Fruit fly (Drosophila melanogaster) whole organism, embryonic: Measurements from ENCODE around the gene aru.

ENCODE experiments used
- Aef1 ChIP-seq: fragments of 200-800 bp; sonication (Bioruptor generic); IDR thresholded peaks from 3 replicates; pipeline ENCODE4 v1.3.6; 2022; ENCODE audit warnings: missing biosample characterization, missing genetic modification characterization
- CG12104 ChIP-seq: fragments of 200-800 bp; sonication (Bioruptor generic); optimal IDR thresholded peaks from 3 replicates; lab custom pipeline; 2016; ENCODE audit warnings: missing biosample characterization, missing genetic modification characterization
- CG12155 ChIP-seq: fragments of 200-800 bp; sonication (Bioruptor generic); optimal IDR thresholded peaks from 3 replicates; lab custom pipeline; 2016; ENCODE audit warnings: missing biosample characterization, missing genetic modification characterization
- CG14710 ChIP-seq: fragments of 200-800 bp; sonication (Bioruptor generic); optimal IDR thresholded peaks from 3 replicates; lab custom pipeline; 2019; ENCODE audit warnings: missing biosample characterization, mild to moderate bottlenecking, missing genetic modification characterization, moderate library complexity
- CG1529 ChIP-seq: fragments of 200-800 bp; sonication (Bioruptor generic); optimal IDR thresholded peaks from 3 replicates; lab custom pipeline; 2018; ENCODE audit warnings: missing biosample characterization, missing genetic modification characterization
- CG15479 ChIP-seq: fragments of 200-800 bp; sonication (Bioruptor generic); optimal IDR thresholded peaks from 3 replicates; lab custom pipeline; 2019; ENCODE audit warnings: missing biosample characterization, mild to moderate bottlenecking, missing genetic modification characterization, moderate library complexity
- CG17359 ChIP-seq: fragments of 200-800 bp; sonication (Bioruptor generic); optimal IDR thresholded peaks from 3 replicates; lab custom pipeline; 2018; ENCODE audit warnings: missing biosample characterization, mild to moderate bottlenecking, missing genetic modification characterization, moderate library complexity
- CG17912 ChIP-seq: fragments of 200-800 bp; sonication (Bioruptor generic); optimal IDR thresholded peaks from 2 replicates; lab custom pipeline; 2018; ENCODE audit warnings: missing biosample characterization, mild to moderate bottlenecking, missing genetic modification characterization
- CG33557 ChIP-seq: fragments of 200-800 bp; sonication (Bioruptor generic); optimal IDR thresholded peaks from 2 replicates; lab custom pipeline; 2019; ENCODE audit warnings: missing biosample characterization, mild to moderate bottlenecking, missing genetic modification characterization, moderate library complexity
- CG3726 ChIP-seq: fragments of 200-800 bp; sonication (Bioruptor generic); IDR thresholded peaks from 3 replicates; pipeline ENCODE4, ENCODE4 v1.3.6; 2022; ENCODE audit warnings: missing biosample characterization, missing genetic modification characterization
- CG3995 ChIP-seq: fragments of 200-800 bp; sonication (Bioruptor generic); optimal IDR thresholded peaks from 3 replicates; lab custom pipeline; 2016; ENCODE audit warnings: missing biosample characterization, missing genetic modification characterization
- CG4404 ChIP-seq: fragments of 200-800 bp; sonication (Bioruptor generic); IDR thresholded peaks from 2 replicates; pipeline ENCODE4 v1.3.6; 2022; ENCODE audit warnings: missing biosample characterization, missing genetic modification characterization
- CG5245 ChIP-seq: fragments of 200-800 bp; sonication (Bioruptor generic); optimal IDR thresholded peaks from 3 replicates; lab custom pipeline; 2016; ENCODE audit warnings: missing biosample characterization, missing genetic modification characterization
- CG7786 ChIP-seq: fragments of 200-800 bp; sonication (Bioruptor generic); optimal IDR thresholded peaks from 2 replicates; lab custom pipeline; 2016; ENCODE audit warnings: missing biosample characterization, missing genetic modification characterization
- CG7987 ChIP-seq: fragments of 200-800 bp; sonication (Bioruptor generic); optimal IDR thresholded peaks from 2 replicates; lab custom pipeline; 2018; ENCODE audit warnings: missing biosample characterization, mild to moderate bottlenecking, missing genetic modification characterization, moderate library complexity
- CG8290 ChIP-seq, 3 experiments: fragments of 200-800 bp; sonication (Bioruptor generic); optimal IDR thresholded peaks; 2 replicates each; lab custom pipeline; 2016 to 2019; ENCODE audit warnings: missing biosample characterization in 3 of 3, missing genetic modification characterization in 3 of 3, mild to moderate bottlenecking in 2 of 3, moderate library complexity in 1 of 3
- CG9876 ChIP-seq: fragments of 200-800 bp; sonication (Bioruptor generic); optimal IDR thresholded peaks from 2 replicates; lab custom pipeline; 2016; ENCODE audit warnings: missing biosample characterization, missing genetic modification characterization
- Deaf1 ChIP-seq: fragments of 200-800 bp; optimal IDR thresholded peaks from 3 replicates; lab custom pipeline; 2019; ENCODE audit warnings: missing biosample characterization, mild to moderate bottlenecking, missing genetic modification characterization, moderate library complexity
- Dek ChIP-seq: fragments of 200-800 bp; sonication (Bioruptor generic); optimal IDR thresholded peaks from 3 replicates; lab custom pipeline; 2019; ENCODE audit warnings: missing biosample characterization, mild to moderate bottlenecking, missing genetic modification characterization, moderate library complexity
- ERR ChIP-seq: fragments of 200-800 bp; sonication (Bioruptor generic); optimal IDR thresholded peaks from 2 replicates; lab custom pipeline; 2016; ENCODE audit warnings: missing biosample characterization, missing genetic modification characterization
- GATAe ChIP-seq: fragments of 200-800 bp; sonication (Bioruptor generic); conservative IDR thresholded peaks from 2 replicates; pipeline ENCODE4 v1.3.6; 2022; ENCODE audit warnings: missing biosample characterization, missing genetic modification characterization
- Lhr ChIP-seq: fragments of 200-800 bp; sonication (Bioruptor generic); optimal IDR thresholded peaks from 3 replicates; lab custom pipeline; 2017; ENCODE audit warnings: mild to moderate bottlenecking, missing biosample characterization, missing genetic modification reagents, missing genetic modification characterization
- Max ChIP-seq: fragments of 200-800 bp; sonication (Bioruptor generic); optimal IDR thresholded peaks from 2 replicates; lab custom pipeline; 2016; ENCODE audit warnings: missing biosample characterization, mild to moderate bottlenecking, missing genetic modification characterization
- Nf-YB ChIP-seq: fragments of 200-800 bp; sonication (Bioruptor generic); optimal IDR thresholded peaks from 3 replicates; lab custom pipeline; 2019; ENCODE audit warnings: missing biosample characterization, mild to moderate bottlenecking, missing genetic modification characterization, moderate library complexity
- Pdp1 ChIP-seq, 2 experiments: fragments of 200-800 bp; sonication (Bioruptor generic); optimal IDR thresholded peaks; 3 replicates each; lab custom pipeline; 2016; ENCODE audit warnings: missing biosample characterization in 2 of 2, missing genetic modification characterization in 2 of 2, mild to moderate bottlenecking in 1 of 2, moderate library complexity in 1 of 2
- Side ChIP-seq: fragments of 200-800 bp; sonication (Bioruptor generic); optimal IDR thresholded peaks from 2 replicates; lab custom pipeline; 2016; ENCODE audit warnings: missing biosample characterization, missing genetic modification characterization
- Sry-δ ChIP-seq: fragments of 200-800 bp; sonication (Bioruptor generic); optimal IDR thresholded peaks from 2 replicates; lab custom pipeline; 2016; ENCODE audit warnings: missing biosample characterization, missing genetic modification characterization
- Trl ChIP-seq, 3 experiments: fragments of >200 bp in 2 of 3; fragments of 200-800 bp in 1 of 3; sonication (Bioruptor generic) in 1 of 3; optimal IDR thresholded peaks; 2 replicates in 1 of 3; 3 replicates in 2 of 3; lab custom pipeline; 2016 to 2017; ENCODE audit warnings: missing biosample characterization in 1 of 3, missing genetic modification characterization in 1 of 3
- YL-1 ChIP-seq: fragments of 200-800 bp; sonication (Bioruptor generic); optimal IDR thresholded peaks from 3 replicates; lab custom pipeline; 2017; ENCODE audit warnings: missing biosample characterization, mild to moderate bottlenecking, missing genetic modification characterization
- abd-A ChIP-seq: fragments of 200-800 bp; sonication (Bioruptor generic); optimal IDR thresholded peaks from 3 replicates; lab custom pipeline; 2019; ENCODE audit warnings: missing biosample characterization, mild to moderate bottlenecking, missing genetic modification characterization, moderate library complexity
- bbx ChIP-seq: fragments of 200-800 bp; sonication (Bioruptor generic); IDR thresholded peaks from 2 replicates; pipeline ENCODE4 v1.3.6; 2022; ENCODE audit warnings: missing biosample characterization, missing genetic modification characterization; ENCODE audit not compliant: partially characterized antibody
- bsh ChIP-seq, 2 experiments: fragments of 200-800 bp; sonication (Bioruptor generic); optimal IDR thresholded peaks; 2 replicates each; lab custom pipeline; 2017 to 2018; ENCODE audit warnings: mild to moderate bottlenecking in 2 of 2, missing biosample characterization in 2 of 2, missing genetic modification characterization in 2 of 2, moderate library complexity in 1 of 2
- caup ChIP-seq: fragments of 200-800 bp; sonication (Bioruptor generic); optimal IDR thresholded peaks from 3 replicates; lab custom pipeline; 2017; ENCODE audit warnings: missing biosample characterization, mild to moderate bottlenecking, missing genetic modification characterization, moderate library complexity; ENCODE audit not compliant: severe bottlenecking
- dan ChIP-seq: fragments of 200-800 bp; sonication (Bioruptor generic); IDR thresholded peaks from 2 replicates; pipeline ENCODE4 v1.3.6; 2022; ENCODE audit warnings: missing biosample characterization, missing genetic modification characterization
- dysf ChIP-seq: fragments of 200-800 bp; sonication (Bioruptor generic); IDR thresholded peaks from 3 replicates; pipeline ENCODE4 v1.3.6; 2022; ENCODE audit warnings: missing biosample characterization, missing genetic modification characterization
- exex ChIP-seq: fragments of 200-800 bp; sonication (Bioruptor generic); optimal IDR thresholded peaks from 4 replicates; lab custom pipeline; 2018; ENCODE audit warnings: missing biosample characterization, mild to moderate bottlenecking, missing genetic modification characterization, moderate library complexity
- fd102C ChIP-seq: fragments of 200-800 bp; sonication (Bioruptor generic); optimal IDR thresholded peaks from 2 replicates; lab custom pipeline; 2018; ENCODE audit warnings: missing biosample characterization, mild to moderate bottlenecking, missing genetic modification characterization, moderate library complexity
- gcm ChIP-seq: fragments of 200-800 bp; sonication (Bioruptor generic); optimal IDR thresholded peaks from 2 replicates; lab custom pipeline; 2019; ENCODE audit warnings: missing biosample characterization, mild to moderate bottlenecking, missing genetic modification characterization, moderate library complexity
- grn ChIP-seq: fragments of 200-800 bp; sonication (Bioruptor generic); optimal IDR thresholded peaks from 3 replicates; lab custom pipeline; 2017; ENCODE audit warnings: missing biosample characterization, missing genetic modification characterization
- mld ChIP-seq: fragments of 200-800 bp; sonication (Bioruptor generic); IDR thresholded peaks from 3 replicates; pipeline ENCODE4 v1.3.6; 2022; ENCODE audit warnings: missing biosample characterization, missing genetic modification characterization; ENCODE audit not compliant: partially characterized antibody
- nom ChIP-seq: fragments of 200-800 bp; sonication (Bioruptor generic); optimal IDR thresholded peaks from 2 replicates; lab custom pipeline; 2017; ENCODE audit warnings: missing biosample characterization, missing genetic modification characterization, mild to moderate bottlenecking, moderate library complexity, missing genetic modification reagents
- odd ChIP-seq: fragments of 200-800 bp; sonication (Bioruptor generic); optimal IDR thresholded peaks from 2 replicates; lab custom pipeline; 2017; ENCODE audit warnings: missing biosample characterization, mild to moderate bottlenecking, missing genetic modification characterization
- ranshi ChIP-seq: fragments of 200-800 bp; sonication (Bioruptor generic); IDR thresholded peaks from 2 replicates; pipeline ENCODE4 v1.3.6; 2022; ENCODE audit warnings: missing biosample characterization, missing genetic modification characterization
- schlank ChIP-seq: fragments of 200-800 bp; sonication (Bioruptor generic); optimal IDR thresholded peaks from 2 replicates; lab custom pipeline; 2018; ENCODE audit warnings: missing biosample characterization, mild to moderate bottlenecking, missing genetic modification characterization
- slp2 ChIP-seq: fragments of 200-800 bp; sonication (Bioruptor generic); optimal IDR thresholded peaks from 2 replicates; lab custom pipeline; 2016; ENCODE audit warnings: missing biosample characterization, missing genetic modification characterization
- so ChIP-seq: fragments of 200-800 bp; sonication (Bioruptor generic); IDR thresholded peaks from 3 replicates; pipeline ENCODE4 v1.3.6; 2022; ENCODE audit warnings: missing biosample characterization, missing genetic modification characterization
- tap ChIP-seq: fragments of 200-800 bp; optimal IDR thresholded peaks from 3 replicates; lab custom pipeline; 2019; ENCODE audit warnings: missing biosample characterization, mild to moderate bottlenecking, missing genetic modification characterization, moderate library complexity
- tin ChIP-seq: fragments of 200-800 bp; sonication (Bioruptor generic); optimal IDR thresholded peaks from 3 replicates; lab custom pipeline; 2016; ENCODE audit warnings: missing biosample characterization, missing genetic modification characterization

The aru gene

DNA sequence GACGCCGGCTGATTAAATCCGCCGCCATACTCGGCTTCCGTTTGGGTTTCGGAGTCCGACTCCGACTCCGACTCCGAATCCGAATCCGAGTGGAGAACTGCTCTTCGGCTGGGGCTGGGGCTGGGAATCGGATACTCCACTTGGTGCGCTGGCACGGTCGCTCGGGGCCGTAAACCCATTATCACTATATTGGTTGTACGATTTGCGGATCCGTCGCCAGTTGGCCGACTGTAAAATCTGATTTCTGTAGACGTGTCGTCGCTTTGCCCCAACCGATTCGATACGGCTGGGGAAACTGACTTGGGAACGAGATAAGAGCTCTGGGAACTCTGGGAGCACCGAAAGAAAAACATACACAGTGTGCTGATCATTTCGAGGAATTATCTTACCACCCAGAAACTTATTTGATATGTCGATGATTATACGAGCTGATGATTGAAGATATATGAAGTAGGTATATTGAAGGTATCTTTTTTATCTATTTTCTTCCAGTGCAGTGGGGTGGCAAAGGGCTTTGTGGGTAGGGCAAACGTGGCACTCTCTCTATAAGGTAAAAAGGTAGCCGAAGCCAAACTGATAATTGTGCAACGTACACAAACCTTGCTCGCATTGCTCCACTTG is 10.1 kb downstream of the aru start (continued):
- TF ChIP-seq GATAe (GFP tag; lab: Robert Waterston, UW) (no peak; the same call in 1 of the 2 replicates), CG12104 (peak; percentile 38), CG8290 (GFP tag; optimal IDR thresholded peaks at IDR 0.05; lab: Kevin White, UChicago) (peak; percentile 30), CG8290 (tag; optimal IDR thresholded peaks at IDR 0.05; lab: Kevin White, UChicago) (peak in 1 of 2 experiments; percentile 57), Pdp1 (GFP tag; optimal IDR thresholded peaks at IDR 0.05; lab: Kevin White, UChicago) (peak; percentile 56 to 57), nom (GFP tag; lab: Kevin White, UChicago) (no peak), CG7987 (no peak), CG17912 (GFP tag; lab: Kevin White, UChicago) (no peak), Side (GFP tag; lab: Kevin White, UChicago) (peak; percentile 8), exex (tag; lab: Kevin White, UChicago) (peak; percentile 43), Trl (optimal IDR thresholded peaks at IDR 0.05; lab: Kevin White, UChicago) (no peak), Trl (GFP tag; optimal IDR thresholded peaks at IDR 0.05; lab: Kevin White, UChicago) (peak; percentile 33), CG14710 (tag; lab: Kevin White, UChicago) (peak; percentile 10), CG12155 (GFP tag; lab: Kevin White, UChicago) (no peak), odd (peak; percentile 46), schlank (no peak), gcm (GFP tag; lab: Kevin White, UChicago) (peak; percentile 29), CG4404 (GFP tag; lab: Robert Waterston, UW) (no peak), dysf (peak; percentile 71), ERR (GFP tag; lab: Kevin White, UChicago) (no peak), tap (tag; lab: Kevin White, UChicago) (peak; percentile 48), CG17359 (tag; lab: Kevin White, UChicago) (peak; percentile 67), Sry-δ (no peak), tin (GFP tag; lab: Kevin White, UChicago) (peak; percentile 23), CG9876 (GFP tag; lab: Kevin White, UChicago) (no peak), CG5245 (no peak), dan (no peak), CG3995 (no peak), Nf-YB (GFP tag; lab: Kevin White, UChicago) (no peak), caup (GFP tag; lab: Kevin White, UChicago) (peak; percentile 37), Dek (tag; lab: Kevin White, UChicago) (peak; percentile 33), Lhr (GFP tag; lab: Kevin White, UChicago) (no peak), CG3726 (GFP tag; lab: Robert Waterston, UW) (no peak), bsh (GFP tag; optimal IDR thresholded peaks at IDR 0.05; lab: Kevin White, UChicago) (peak in 1 of 2 experiments; percentile 59), bbx (GFP tag; lab: Robert Waterston, UW) (no peak), CG33557 (GFP tag; lab: Kevin White, UChicago) (peak; percentile 4), grn (GFP tag; lab: Kevin White, UChicago) (peak; percentile 9), abd-A (tag; lab: Kevin White, UChicago) (no peak), Aef1 (peak; percentile 57; the same call in 2 of the 3 replicates), Deaf1 (tag; lab: Kevin White, UChicago) (peak; percentile 62), fd102C (GFP tag; lab: Kevin White, UChicago) (no peak), CG15479 (GFP tag; lab: Kevin White, UChicago) (no peak), CG7786 (GFP tag; lab: Kevin White, UChicago) (peak; percentile 35), so (0 out of 3 replicates have a peak, but pooled peaks have one; percentile 50), Max (GFP tag; lab: Kevin White, UChicago) (no peak), ranshi (GFP tag; lab: Robert Waterston, UW) (peak; percentile 38; the same call in 1 of the 2 replicates), slp2 (no peak), YL-1 (GFP tag; lab: Kevin White, UChicago) (no peak), CG1529 (GFP tag; lab: Kevin White, UChicago) (peak; percentile 53), mld (GFP tag; lab: Robert Waterston, UW) (no peak)
